Fruit fly (Drosophila melanogaster) whole organism: ENCODE data around the gene CG7179.

Experiments used
- CG8478 ChIP-seq: fragments of >200 bp; optimal IDR thresholded peaks from 2 replicates; lab custom pipeline; 2018; ENCODE audit warnings: inconsistent platforms
- Dll ChIP-seq: fragments of >200 bp; optimal IDR thresholded peaks from 2 replicates; lab custom pipeline; 2017
- EcR ChIP-seq, 2 experiments: fragments of >200 bp; optimal IDR thresholded peaks; 2 replicates each; lab custom pipeline; 2017; ENCODE audit warnings: missing biosample characterization in 2 of 2, missing genetic modification characterization in 2 of 2, missing genetic modification reagents in 2 of 2
- pan ChIP-seq: fragments of >200 bp; optimal IDR thresholded peaks from 2 replicates; lab custom pipeline; 2017
- psq ChIP-seq: fragments of >200 bp; optimal IDR thresholded peaks from 2 replicates; lab custom pipeline; 2017
- usp ChIP-seq: fragments of >200 bp; optimal IDR thresholded peaks from 2 replicates; lab custom pipeline; 2017; ENCODE audit warnings: missing biosample characterization, missing genetic modification characterization, mixed read lengths

DNA sequence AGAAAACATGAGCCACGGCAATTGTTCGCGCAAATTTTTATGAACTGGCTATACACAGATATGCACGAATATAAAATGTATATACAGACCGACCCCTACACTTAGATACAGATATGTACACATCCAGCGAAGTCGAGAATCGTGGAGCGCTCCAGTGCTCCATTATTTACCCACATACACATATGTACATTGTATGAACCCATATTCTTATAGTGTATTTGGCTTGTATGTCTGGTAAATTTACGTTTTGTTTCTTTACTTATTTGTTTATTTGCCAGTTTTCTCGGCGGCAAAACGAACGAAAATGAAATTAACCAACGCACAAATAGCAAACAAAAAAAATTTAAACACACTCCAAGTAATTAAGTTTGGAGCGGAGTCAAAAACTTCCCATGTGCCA, 35.5 kb upstream of the CG7179 start:
- TF ChIP-seq CG8478 (lab: Kevin White, UChicago) (no peak), psq (lab: Kevin White, UChicago) (no peak), Dll (lab: Kevin White, UChicago) (no peak), pan (lab: Kevin White, UChicago) (no peak), usp (GFP tag; lab: Kevin White, UChicago) (no peak), EcR (GFP tag; optimal IDR thresholded peaks at IDR 0.05; lab: Kevin White, UChicago) (no peak)
